Worm (Caenorhabditis elegans) whole organism, young adult: ENCODE data around the gene Y17G7B.12.
A peak's percentile ranks its signal among the peaks of the same experiment; 100 is the strongest.

Experiments used
- B0035.1 ChIP-seq: sonication (generic microtip); optimal IDR thresholded peaks from 2 replicates; lab custom pipeline; 2016; ENCODE audit warnings: missing genetic modification characterization, mild to moderate bottlenecking, missing compliant biosample characterization, missing genotype, missing genetic modification reagents
- B0336.3 ChIP-seq: fragments of 200-800 bp; sonication (Bioruptor generic); IDR thresholded peaks from 2 replicates; pipeline ENCODE4 v1.3.6; 2022; ENCODE audit warnings: missing genetic modification characterization, missing compliant biosample characterization
- F10E7.11 ChIP-seq: sonication (generic microtip); optimal IDR thresholded peaks from 2 replicates; lab custom pipeline; 2017; ENCODE audit warnings: mild to moderate bottlenecking, missing genetic modification characterization, moderate library complexity, missing compliant biosample characterization
- F23B12.7 ChIP-seq: sonication (generic microtip); optimal IDR thresholded peaks from 2 replicates; lab custom pipeline; 2017; ENCODE audit warnings: missing genetic modification characterization, mild to moderate bottlenecking, missing compliant biosample characterization, antibody characterized with exemption, moderate library complexity; ENCODE audit not compliant: insufficient read depth
- F33H1.4 ChIP-seq: fragments of 200-800 bp; sonication (Bioruptor generic); IDR thresholded peaks from 2 replicates; pipeline ENCODE4 v1.3.6; 2022; ENCODE audit warnings: missing genetic modification reagents, missing genetic modification characterization, missing compliant biosample characterization
- F52B5.7 ChIP-seq: sonication (generic microtip); optimal IDR thresholded peaks from 2 replicates; lab custom pipeline; 2016; ENCODE audit warnings: mild to moderate bottlenecking, missing genetic modification characterization, missing compliant biosample characterization
- Y67H2A.10 ChIP-seq: fragments of 200-800 bp; sonication (Bioruptor generic); conservative IDR thresholded peaks from 2 replicates; pipeline ENCODE4 v1.3.6; 2022; ENCODE audit warnings: missing genetic modification reagents, missing genetic modification characterization, missing compliant biosample characterization
- ama-1 ChIP-seq, 3 experiments: fragments of 150-350 bp in 1 of 3; sonication (generic microtip) in 2 of 3; optimal IDR thresholded peaks; 2 replicates each; lab custom pipeline; 2014 to 2018; ENCODE audit warnings: missing biosample characterization in 2 of 3, missing genetic modification characterization in 2 of 3, missing genetic modification reagents in 2 of 3
- cebp-1 ChIP-seq, 2 experiments: fragments of 200-800 bp in 1 of 2; sonication (Bioruptor generic) in 1 of 2; sonication (generic microtip) in 1 of 2; IDR thresholded peaks in 1 of 2; optimal IDR thresholded peaks in 1 of 2; 2 replicates each; pipeline versions ENCODE4 v1.3.6 to Lab custom; 2017 to 2022; ENCODE audit warnings: missing compliant biosample characterization in 2 of 2, missing genetic modification characterization in 2 of 2, mild to moderate bottlenecking in 1 of 2, missing genetic modification reagents in 1 of 2, moderate library complexity in 1 of 2
- ceh-91 ChIP-seq: fragments of 200-800 bp; sonication (Bioruptor generic); IDR thresholded peaks from 2 replicates; pipeline ENCODE4 v1.3.6; 2022; ENCODE audit warnings: missing genetic modification reagents, missing genetic modification characterization, missing compliant biosample characterization
- chd-7 ChIP-seq: sonication (generic microtip); optimal IDR thresholded peaks from 2 replicates; lab custom pipeline; 2016; ENCODE audit warnings: mild to moderate bottlenecking, missing genetic modification characterization, moderate library complexity, missing compliant biosample characterization
- dox-1 ChIP-seq: fragments of 200-800 bp; sonication (Bioruptor generic); IDR thresholded peaks from 2 replicates; pipeline ENCODE4 v1.3.6; 2022; ENCODE audit warnings: missing genetic modification reagents, missing genetic modification characterization, missing compliant biosample characterization
- dpl-1 ChIP-seq: fragments of 150-350 bp; optimal IDR thresholded peaks from 2 replicates; lab custom pipeline; 2014; ENCODE audit warnings: missing biosample characterization, missing genetic modification reagents, missing genetic modification characterization
- efl-1 ChIP-seq: fragments of 150-350 bp; optimal IDR thresholded peaks from 2 replicates; lab custom pipeline; 2014; ENCODE audit warnings: missing biosample characterization, missing genetic modification reagents, missing genetic modification characterization
- egl-44 ChIP-seq: fragments of 200-800 bp; sonication (Bioruptor generic); IDR thresholded peaks from 2 replicates; pipeline ENCODE4 v1.3.6; 2022; ENCODE audit warnings: missing genetic modification reagents, missing genetic modification characterization, missing compliant biosample characterization
- ekl-4 ChIP-seq: fragments of 200-800 bp; sonication (Bioruptor generic); IDR thresholded peaks from 2 replicates; pipeline ENCODE4 v1.3.6; 2022; ENCODE audit warnings: missing genetic modification reagents, missing genetic modification characterization, missing compliant biosample characterization
- him-1 ChIP-seq: sonication (generic microtip); optimal IDR thresholded peaks from 2 replicates; lab custom pipeline; 2016; ENCODE audit warnings: missing genotype, missing genetic modification reagents, missing genetic modification characterization, missing compliant biosample characterization
- hlh-12 ChIP-seq: sonication (generic microtip); optimal IDR thresholded peaks from 2 replicates; lab custom pipeline; 2016; ENCODE audit warnings: missing genetic modification characterization, missing compliant biosample characterization
- hrde-1 ChIP-seq: sonication (generic microtip); optimal IDR thresholded peaks from 2 replicates; lab custom pipeline; 2016; ENCODE audit warnings: missing genetic modification characterization, mild to moderate bottlenecking, missing compliant biosample characterization, moderate library complexity, missing genotype, missing genetic modification reagents, borderline replicate concordance
- hsf-1 ChIP-seq: fragments of 200-800 bp; sonication (Bioruptor generic); IDR thresholded peaks from 2 replicates; pipeline ENCODE4 v1.3.6; 2022; ENCODE audit warnings: missing genetic modification reagents, missing genetic modification characterization, missing compliant biosample characterization
- let-607 ChIP-seq, 2 experiments: fragments of 200-800 bp in 1 of 2; sonication (Bioruptor generic) in 1 of 2; sonication (generic microtip) in 1 of 2; optimal IDR thresholded peaks; 2 replicates each; lab custom pipeline; 2016 to 2018; ENCODE audit warnings: mild to moderate bottlenecking in 2 of 2, missing compliant biosample characterization in 2 of 2, missing genetic modification characterization in 2 of 2, moderate library complexity in 2 of 2, missing genotype in 1 of 2
- lin-26 ChIP-seq: fragments of 200-800 bp; sonication (Bioruptor generic); IDR thresholded peaks from 2 replicates; pipeline ENCODE4 v1.3.6; 2022; ENCODE audit warnings: missing genetic modification reagents, missing genetic modification characterization, missing compliant biosample characterization
- lin-40 ChIP-seq: sonication (generic microtip); optimal IDR thresholded peaks from 2 replicates; lab custom pipeline; 2016; ENCODE audit warnings: missing genetic modification characterization, mild to moderate bottlenecking, missing compliant biosample characterization, missing genotype, missing genetic modification reagents
- lin-54 ChIP-seq: fragments of 200-800 bp; sonication (Bioruptor generic); optimal IDR thresholded peaks from 2 replicates; lab custom pipeline; 2018; ENCODE audit warnings: mild to moderate bottlenecking, missing genetic modification characterization, missing compliant biosample characterization
- lir-1 ChIP-seq: fragments of 200-800 bp; sonication (Bioruptor generic); conservative IDR thresholded peaks from 2 replicates; pipeline ENCODE4 v1.3.6; 2022; ENCODE audit warnings: missing genetic modification reagents, missing genetic modification characterization, missing compliant biosample characterization
- lsl-1 ChIP-seq: fragments of 200-800 bp; sonication (Bioruptor generic); optimal IDR thresholded peaks from 2 replicates; lab custom pipeline; 2018; ENCODE audit warnings: mild to moderate bottlenecking, missing genetic modification characterization, moderate library complexity, missing compliant biosample characterization
- lsy-27 ChIP-seq: sonication (generic microtip); optimal IDR thresholded peaks from 2 replicates; lab custom pipeline; 2017; ENCODE audit warnings: missing genetic modification characterization, mild to moderate bottlenecking, missing compliant biosample characterization, antibody characterized with exemption, missing genotype, borderline replicate concordance; ENCODE audit not compliant: insufficient read depth
- madf-10 ChIP-seq: sonication (generic microtip); optimal IDR thresholded peaks from 2 replicates; lab custom pipeline; 2016; ENCODE audit warnings: mild to moderate bottlenecking, missing genetic modification characterization, missing compliant biosample characterization
- madf-3 ChIP-seq: fragments of 200-800 bp; sonication (Bioruptor generic); IDR thresholded peaks from 2 replicates; pipeline ENCODE4 v1.3.6; 2022; ENCODE audit warnings: missing genetic modification reagents, missing genetic modification characterization, missing compliant biosample characterization
- madf-6 ChIP-seq: fragments of 200-800 bp; sonication (Bioruptor generic); IDR thresholded peaks from 2 replicates; pipeline ENCODE4 v1.3.6; 2022; ENCODE audit warnings: missing genetic modification reagents, missing genetic modification characterization, missing compliant biosample characterization
- madf-8 ChIP-seq: fragments of 200-800 bp; sonication (Bioruptor generic); conservative IDR thresholded peaks from 2 replicates; pipeline ENCODE4 v1.3.6; 2022; ENCODE audit warnings: missing genetic modification reagents, missing genetic modification characterization, missing compliant biosample characterization
- nhr-27 ChIP-seq: fragments of 200-800 bp; sonication (Bioruptor generic); optimal IDR thresholded peaks from 2 replicates; lab custom pipeline; 2018; ENCODE audit warnings: mild to moderate bottlenecking, missing genetic modification characterization, moderate library complexity, missing compliant biosample characterization
- nhr-80 ChIP-seq: sonication (generic microtip); optimal IDR thresholded peaks from 2 replicates; lab custom pipeline; 2016; ENCODE audit warnings: missing genetic modification characterization, missing compliant biosample characterization
- pbrm-1 ChIP-seq: fragments of 200-800 bp; sonication (Bioruptor generic); IDR thresholded peaks from 2 replicates; pipeline ENCODE4 v1.3.6; 2022; ENCODE audit warnings: missing genetic modification reagents, missing genetic modification characterization, missing compliant biosample characterization
- pha-4 ChIP-seq: fragments of 150-350 bp; sonication (generic microtip); optimal IDR thresholded peaks from 2 replicates; lab custom pipeline; 2014; ENCODE audit warnings: missing biosample characterization, missing genetic modification reagents, missing genetic modification characterization
- snpc-1.1 ChIP-seq: sonication (generic microtip); optimal IDR thresholded peaks from 2 replicates; lab custom pipeline; 2017; ENCODE audit warnings: missing genetic modification characterization, mild to moderate bottlenecking, missing compliant biosample characterization, antibody characterized with exemption, moderate library complexity, missing genotype, missing genetic modification reagents; ENCODE audit not compliant: insufficient read depth
- snpc-4 ChIP-seq, 5 experiments: fragments of 150-350 bp in 1 of 5; sonication (generic microtip) in 4 of 5; optimal IDR thresholded peaks; 2 replicates each; lab custom pipeline; 2014 to 2018; ENCODE audit warnings: missing genetic modification characterization in 5 of 5, missing biosample characterization in 3 of 5, antibody characterized with exemption in 2 of 5, mild to moderate bottlenecking in 2 of 5, missing compliant biosample characterization in 2 of 5, missing genotype in 2 of 5, moderate library complexity in 2 of 5, missing genetic modification reagents in 1 of 5
- somi-1 ChIP-seq: fragments of 200-800 bp; sonication (Bioruptor generic); optimal IDR thresholded peaks from 2 replicates; lab custom pipeline; 2018; ENCODE audit warnings: mild to moderate bottlenecking, missing genetic modification characterization, missing compliant biosample characterization
- sptf-2 ChIP-seq: fragments of 200-800 bp; sonication (Bioruptor generic); optimal IDR thresholded peaks from 2 replicates; lab custom pipeline; 2018; ENCODE audit warnings: mild to moderate bottlenecking, missing genetic modification characterization, missing compliant biosample characterization
- zim-3 ChIP-seq: sonication (generic microtip); optimal IDR thresholded peaks from 2 replicates; lab custom pipeline; 2017; ENCODE audit warnings: mild to moderate bottlenecking, missing genetic modification characterization, moderate library complexity, missing compliant biosample characterization
- ztf-22 ChIP-seq: fragments of 200-800 bp; sonication (Bioruptor generic); optimal IDR thresholded peaks from 2 replicates; lab custom pipeline; 2018; ENCODE audit warnings: mild to moderate bottlenecking, missing genetic modification characterization, moderate library complexity, missing compliant biosample characterization
- ztf-25 ChIP-seq: fragments of 200-800 bp; sonication (Bioruptor generic); IDR thresholded peaks from 2 replicates; pipeline ENCODE4 v1.3.6; 2022; ENCODE audit warnings: missing genetic modification reagents, missing genetic modification characterization, missing compliant biosample characterization
- ztf-26 ChIP-seq: sonication (generic microtip); optimal IDR thresholded peaks from 2 replicates; lab custom pipeline; 2017; ENCODE audit warnings: missing genetic modification characterization, missing compliant biosample characterization

Y17G7B.12 gene

ce11 chrII:12050607-12051006 is 26.9 kb downstream of the Y17G7B.12 start:
- TF ChIP-seq cebp-1 (GFP tag; IDR thresholded peaks at IDR 0.05; lab: Robert Waterston, UW) (peak; percentile 54), cebp-1 (tag; optimal IDR thresholded peaks at IDR 0.05; lab: Kevin White, UChicago) (peak; percentile 63), nhr-80 (peak; percentile 9), lin-54 (GFP tag; lab: Kevin White, UChicago) (no peak), madf-6 (GFP tag; lab: Robert Waterston, UW) (no peak), somi-1 (GFP tag; lab: Kevin White, UChicago) (peak; percentile 63), ztf-26 (tag; lab: Kevin White, UChicago) (peak; percentile 70), lin-26 (GFP tag; lab: Robert Waterston, UW) (peak; percentile 56; the same call in 1 of the 2 replicates), lin-40 (peak; percentile 27)

ce11 chrII:12051601-12052000 is 27.9 kb downstream of the Y17G7B.12 start:
- TF ChIP-seq let-607 (tag; optimal IDR thresholded peaks at IDR 0.05; lab: Kevin White, UChicago), result peak in 1 of 2 experiments; percentile 63
- peak; percentile 64; the same call in 1 of the 2 replicates for TF ChIP-seq hsf-1 (GFP tag; lab: Robert Waterston, UW)
- no peak for TF ChIP-seq pbrm-1 (GFP tag; lab: Robert Waterston, UW)
- peak; percentile 12 for TF ChIP-seq ztf-26 (tag; lab: Kevin White, UChicago)
- no peak for TF ChIP-seq ceh-91 (GFP tag; lab: Robert Waterston, UW)
- TF ChIP-seq, all 124 proteins: peak for 3

- TF ChIP-seq lin-54 (GFP tag; lab: Kevin White, UChicago), result peak; percentile 17
- TF ChIP-seq lir-1 (GFP tag; lab: Robert Waterston, UW), result no peak
- no peak for TF ChIP-seq lsy-27 (tag; lab: Kevin White, UChicago)
- TF ChIP-seq snpc-1.1 (tag; lab: Kevin White, UChicago), result no peak
- no peak for TF ChIP-seq B0336.3 (GFP tag; lab: Robert Waterston, UW)
- no peak for TF ChIP-seq hrde-1 (tag; lab: Kevin White, UChicago)
- TF ChIP-seq F52B5.7 (tag; lab: Kevin White, UChicago), result no peak
- TF ChIP-seq ekl-4, result no peak
- TF ChIP-seq egl-44 (GFP tag; lab: Robert Waterston, UW), result 0 out of 2 replicates have a peak, but pooled peaks have one; percentile 17
- TF ChIP-seq zim-3 (tag; lab: Kevin White, UChicago), result no peak
- TF ChIP-seq Y67H2A.10, result no peak
- peak; percentile 58 for TF ChIP-seq ztf-22 (GFP tag; lab: Kevin White, UChicago)
- no peak for TF ChIP-seq F10E7.11 (tag; lab: Kevin White, UChicago)
- no peak for TF ChIP-seq him-1 (tag; lab: Kevin White, UChicago)
- TF ChIP-seq F33H1.4, result no peak
- TF ChIP-seq dpl-1 (GFP tag; lab: Kevin White, UChicago), result no peak
- TF ChIP-seq ztf-25, result no peak
- TF ChIP-seq madf-10, result no peak
- TF ChIP-seq lsl-1, result no peak
- TF ChIP-seq madf-8 (GFP tag; lab: Robert Waterston, UW), result no peak
- no peak for TF ChIP-seq ama-1 (optimal IDR thresholded peaks at IDR 0.05; lab: Kevin White, UChicago)
- TF ChIP-seq ama-1 (GFP tag; optimal IDR thresholded peaks at IDR 0.05; lab: Kevin White, UChicago), result no peak
- TF ChIP-seq sptf-2 (GFP tag; lab: Kevin White, UChicago), result no peak
- TF ChIP-seq snpc-4 (GFP tag; optimal IDR thresholded peaks at IDR 0.05; lab: Kevin White, UChicago), result no peak
- no peak for TF ChIP-seq snpc-4 (tag; optimal IDR thresholded peaks at IDR 0.05; lab: Kevin White, UChicago)
- TF ChIP-seq nhr-27 (tag; lab: Kevin White, UChicago), result no peak
- peak; percentile 39; the same call in 1 of the 2 replicates for TF ChIP-seq dox-1 (GFP tag; lab: Robert Waterston, UW)
- no peak for TF ChIP-seq F23B12.7
- no peak for TF ChIP-seq madf-3 (GFP tag; lab: Robert Waterston, UW)
- TF ChIP-seq hlh-12 (tag; lab: Kevin White, UChicago), result no peak
- TF ChIP-seq chd-7 (tag; lab: Kevin White, UChicago), result no peak
- no peak for TF ChIP-seq B0035.1 (tag; lab: Kevin White, UChicago)
- no peak for TF ChIP-seq pha-4
- no peak for TF ChIP-seq efl-1 (GFP tag; lab: Kevin White, UChicago)
Observed at ce11 chrII:12052136-12052535, 28.5 kb downstream of the Y17G7B.12 start.
